Fruit fly (Drosophila melanogaster) S2 (cell line): ENCODE data around the gene unc-119.

Experiments used
- CG8478 ChIP-seq: fragments of >200 bp; optimal IDR thresholded peaks from 2 replicates; lab custom pipeline; 2018
- CTCF ChIP-seq, 2 experiments: fragments of >200 bp; optimal IDR thresholded peaks; 2 replicates each; lab custom pipeline; 2018

unc-119 gene

dm6 chrX:7306538-7307477, 15.7 kb upstream of the unc-119 start:
- no peak for TF ChIP-seq CG8478 (lab: Kevin White, UChicago)
- TF ChIP-seq CTCF (optimal IDR thresholded peaks at IDR 0.05; lab: Kevin White, UChicago), result no peak

- TF ChIP-seq CTCF (optimal IDR thresholded peaks at IDR 0.05; lab: Kevin White, UChicago), result no peak
These were observed 14.7 kb upstream of the unc-119 start for dm6 chrX:7305753-7306338.

- TF ChIP-seq CTCF (optimal IDR thresholded peaks at IDR 0.05; lab: Kevin White, UChicago) (no peak), CG8478 (lab: Kevin White, UChicago) (no peak)
These were observed 13.8 kb upstream of the unc-119 start for dm6 chrX:7304798-7305447.

DNA sequence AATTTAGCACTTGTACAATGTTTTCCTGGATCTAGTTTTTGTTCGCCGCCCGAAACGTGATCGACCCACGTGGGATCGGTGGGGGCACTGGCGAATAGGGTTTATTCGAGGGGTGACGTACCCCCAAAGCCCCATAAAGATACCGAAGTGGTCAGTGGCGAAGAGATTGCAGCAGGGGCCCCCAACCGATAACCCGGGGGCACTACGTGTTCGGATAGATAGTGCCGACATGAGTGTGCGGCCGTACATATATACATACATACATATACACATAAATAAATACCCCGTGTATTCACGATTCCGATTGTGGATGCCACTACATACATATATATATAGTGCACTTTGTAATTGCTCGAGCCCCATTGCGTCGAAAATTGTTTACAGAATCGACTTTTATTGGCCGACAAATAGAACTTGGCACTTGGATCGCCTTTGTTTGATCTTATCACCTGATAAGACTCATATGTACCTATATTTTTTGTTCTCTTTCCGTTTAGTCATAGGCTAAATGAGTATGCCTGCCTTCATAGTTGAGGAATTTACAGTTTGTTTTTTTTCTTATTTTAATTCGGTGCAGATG, 12.8 kb upstream of the unc-119 start:
- TF ChIP-seq CG8478 (lab: Kevin White, UChicago), result no peak
- TF ChIP-seq CTCF (optimal IDR thresholded peaks at IDR 0.05; lab: Kevin White, UChicago), result no peak

- TF ChIP-seq CTCF (optimal IDR thresholded peaks at IDR 0.05; lab: Kevin White, UChicago) (no peak), CG8478 (lab: Kevin White, UChicago) (no peak)
These were observed 11.2 kb upstream of the unc-119 start for dm6 chrX:7302329-7302728.

- TF ChIP-seq CTCF (optimal IDR thresholded peaks at IDR 0.05; lab: Kevin White, UChicago) (no peak), CG8478 (lab: Kevin White, UChicago) (no peak)
These were observed 10.5 kb upstream of the unc-119 start for dm6 chrX:7301351-7302328.

DNA sequence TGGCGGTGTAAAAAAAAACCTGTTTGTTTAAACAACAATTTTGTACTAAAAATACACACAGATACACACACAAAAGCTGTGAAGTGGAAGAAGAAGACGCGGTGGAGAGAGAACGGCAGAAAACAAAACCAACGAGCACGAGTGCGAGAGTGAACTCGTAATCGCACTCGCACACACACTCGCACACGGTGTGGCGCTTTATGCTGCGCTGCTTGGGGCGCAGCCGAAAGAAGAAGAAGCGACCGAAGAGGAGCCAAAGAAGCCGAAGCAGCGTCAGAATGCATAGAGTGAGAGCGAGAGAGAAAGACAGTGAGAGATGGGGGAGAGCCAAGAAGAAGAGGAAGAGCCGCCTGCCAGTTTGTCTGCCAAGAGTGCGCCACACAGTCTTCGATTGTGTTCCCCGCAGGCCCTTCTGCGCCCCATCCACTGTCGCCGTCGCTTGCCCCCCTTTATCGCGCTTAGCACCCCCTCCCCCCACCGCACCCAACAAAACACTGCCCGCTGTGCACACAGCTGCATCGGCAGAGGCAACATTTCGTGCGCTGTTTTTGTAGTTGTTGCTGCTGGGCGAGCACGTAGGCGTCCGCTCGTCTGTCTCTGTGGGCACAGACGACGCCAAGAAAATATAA, 9.7 kb upstream of the unc-119 start:
- TF ChIP-seq CG8478 (lab: Kevin White, UChicago) (no peak), CTCF (optimal IDR thresholded peaks at IDR 0.05; lab: Kevin White, UChicago) (no peak)

DNA sequence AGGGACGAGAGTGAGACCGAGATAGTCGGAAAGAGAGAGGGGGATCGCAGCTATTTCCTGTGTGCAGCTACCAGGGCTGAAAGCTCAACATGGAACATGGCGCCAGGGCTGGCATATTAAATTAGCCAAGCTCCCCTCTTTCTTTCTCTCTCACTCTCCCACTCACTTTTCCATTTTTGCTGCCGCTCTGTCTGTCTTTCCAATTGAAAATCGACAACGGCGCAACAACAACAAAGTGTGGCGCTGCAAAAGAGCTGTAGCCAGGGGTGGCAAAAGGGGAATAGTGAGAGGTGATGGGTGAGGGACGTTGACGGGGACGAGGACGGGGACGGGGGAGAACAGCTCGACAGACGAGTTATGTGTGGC, 9.2 kb upstream of the unc-119 start:
- TF ChIP-seq CG8478 (lab: Kevin White, UChicago) (no peak), CTCF (optimal IDR thresholded peaks at IDR 0.05; lab: Kevin White, UChicago) (no peak)

- TF ChIP-seq CTCF (optimal IDR thresholded peaks at IDR 0.05; lab: Kevin White, UChicago) (no peak), CG8478 (lab: Kevin White, UChicago) (no peak)
These were observed 8.6 kb upstream of the unc-119 start for dm6 chrX:7299399-7300355.

- TF ChIP-seq CG8478 (lab: Kevin White, UChicago) (no peak), CTCF (optimal IDR thresholded peaks at IDR 0.05; lab: Kevin White, UChicago) (no peak)
These were observed 7.2 kb upstream of the unc-119 start for dm6 chrX:7298323-7298722.

- TF ChIP-seq CG8478 (lab: Kevin White, UChicago) (no peak), CTCF (optimal IDR thresholded peaks at IDR 0.05; lab: Kevin White, UChicago) (no peak)
These were observed 5.7 kb upstream of the unc-119 start for dm6 chrX:7296721-7297227.

- TF ChIP-seq CG8478 (lab: Kevin White, UChicago) (no peak), CTCF (optimal IDR thresholded peaks at IDR 0.05; lab: Kevin White, UChicago) (no peak)
These were observed 4.9 kb upstream of the unc-119 start for dm6 chrX:7295973-7296372.
